Worm (Caenorhabditis elegans) whole organism, midembryonic: Measurements from ENCODE around the gene H05C05.1.
"Not testable (repeated sequence)": the region's sequence is repeated elsewhere in the genome, so short reads cannot be mapped to it uniquely, and the experiment has no call there.

ENCODE experiments used
- T22C8.4 ChIP-seq: fragments of 200-800 bp; sonication (Bioruptor generic); IDR thresholded peaks from 2 replicates; pipeline ENCODE4 v1.3.6; 2022; ENCODE audit warnings: missing genetic modification characterization, missing compliant biosample characterization
- cog-1 ChIP-seq: sonication (generic microtip); optimal IDR thresholded peaks from 2 replicates; lab custom pipeline; 2016; ENCODE audit warnings: missing genetic modification characterization, missing compliant biosample characterization
- flt-1 ChIP-seq: fragments of 200-800 bp; sonication (Bioruptor generic); IDR thresholded peaks from 2 replicates; pipeline ENCODE4 v1.3.6; 2022; ENCODE audit warnings: missing genetic modification characterization, missing compliant biosample characterization
- klf-2 ChIP-seq: fragments of 200-800 bp; sonication (Bioruptor generic); conservative IDR thresholded peaks from 2 replicates; pipeline ENCODE4 v1.3.6; 2022; ENCODE audit warnings: missing genetic modification reagents, missing genetic modification characterization, missing compliant biosample characterization
- med-1 ChIP-seq: sonication (generic microtip); optimal IDR thresholded peaks from 2 replicates; lab custom pipeline; 2017; ENCODE audit warnings: missing genetic modification characterization, mild to moderate bottlenecking, missing compliant biosample characterization, antibody characterized with exemption, missing genetic modification reagents; ENCODE audit not compliant: insufficient read depth
- ref-1 ChIP-seq: fragments of 200-800 bp; sonication (Bioruptor generic); conservative IDR thresholded peaks from 2 replicates; pipeline ENCODE4 v1.3.6; 2022; ENCODE audit warnings: missing genetic modification reagents, missing genetic modification characterization, missing compliant biosample characterization
- tab-1 ChIP-seq: fragments of 200-800 bp; sonication (Bioruptor generic); IDR thresholded peaks from 2 replicates; pipeline ENCODE4 v1.3.6; 2022; ENCODE audit warnings: missing genetic modification characterization, missing compliant biosample characterization
- ztf-23 ChIP-seq: fragments of 200-800 bp; sonication (Bioruptor generic); IDR thresholded peaks from 2 replicates; pipeline ENCODE4 v1.3.6; 2022; ENCODE audit warnings: missing genetic modification reagents, missing genetic modification characterization, missing compliant biosample characterization
- ztf-29 ChIP-seq: fragments of 200-800 bp; sonication (Bioruptor generic); IDR thresholded peaks from 2 replicates; pipeline ENCODE4 v1.3.6; 2022; ENCODE audit warnings: missing genetic modification reagents, missing genetic modification characterization, missing compliant biosample characterization

ce11 chrIII:2962878-2963540 is 16.1 kb downstream of the H05C05.1 start:
- TF ChIP-seq med-1 (GFP tag; lab: Kevin White, UChicago); ztf-23 (GFP tag; lab: Robert Waterston, UW); ref-1 (GFP tag; lab: Robert Waterston, UW); tab-1; flt-1 (GFP tag; lab: Robert Waterston, UW); ztf-29 (GFP tag; lab: Robert Waterston, UW); cog-1 (tag; lab: Kevin White, UChicago); klf-2: not testable (repeated sequence)
- peak; percentile 91 for TF ChIP-seq T22C8.4 (GFP tag; lab: Robert Waterston, UW)
